Fruit fly (Drosophila melanogaster) whole organism, embryonic: ENCODE measurements around the gene Msh6.

Experiments used
- B-H2 ChIP-seq: fragments of 200-800 bp; sonication (Bioruptor generic); optimal IDR thresholded peaks from 2 replicates; lab custom pipeline; 2018; ENCODE audit warnings: missing biosample characterization, mild to moderate bottlenecking, missing genetic modification characterization
- Bteb2 ChIP-seq: fragments of 200-800 bp; sonication (Bioruptor generic); optimal IDR thresholded peaks from 2 replicates; lab custom pipeline; 2016; ENCODE audit warnings: missing biosample characterization, missing genetic modification characterization
- C15 ChIP-seq: fragments of 200-800 bp; sonication (Bioruptor generic); IDR thresholded peaks from 3 replicates; pipeline ENCODE4 v1.3.6; 2022; ENCODE audit warnings: missing biosample characterization, missing genetic modification characterization
- CG14014 ChIP-seq: fragments of 200-800 bp; sonication (Bioruptor generic); IDR thresholded peaks from 2 replicates; pipeline ENCODE4 v1.3.6; 2022; ENCODE audit warnings: missing biosample characterization, missing genetic modification characterization
- CG15479 ChIP-seq: fragments of 200-800 bp; sonication (Bioruptor generic); optimal IDR thresholded peaks from 3 replicates; lab custom pipeline; 2019; ENCODE audit warnings: missing biosample characterization, mild to moderate bottlenecking, missing genetic modification characterization, moderate library complexity
- CG1603 ChIP-seq: fragments of 200-800 bp; sonication (Bioruptor generic); optimal IDR thresholded peaks from 2 replicates; lab custom pipeline; 2019; ENCODE audit warnings: missing biosample characterization, mild to moderate bottlenecking, missing genetic modification characterization, moderate library complexity
- CG1647 ChIP-seq: fragments of 200-800 bp; sonication (Bioruptor generic); optimal IDR thresholded peaks from 3 replicates; lab custom pipeline; 2016; ENCODE audit warnings: missing biosample characterization, missing genetic modification characterization
- CG16815 ChIP-seq: fragments of 200-800 bp; sonication (Bioruptor generic); optimal IDR thresholded peaks from 3 replicates; lab custom pipeline; 2017; ENCODE audit warnings: missing biosample characterization, mild to moderate bottlenecking, missing genetic modification characterization
- CG17186 ChIP-seq: fragments of 200-800 bp; sonication (Bioruptor generic); optimal IDR thresholded peaks from 3 replicates; lab custom pipeline; 2017; ENCODE audit warnings: missing biosample characterization, missing genetic modification reagents, missing genetic modification characterization
- CG17802 ChIP-seq: fragments of 200-800 bp; sonication (Bioruptor generic); optimal IDR thresholded peaks from 2 replicates; lab custom pipeline; 2018; ENCODE audit warnings: missing biosample characterization, mild to moderate bottlenecking, missing genetic modification characterization, moderate library complexity
- CG17912 ChIP-seq: fragments of 200-800 bp; sonication (Bioruptor generic); optimal IDR thresholded peaks from 2 replicates; lab custom pipeline; 2018; ENCODE audit warnings: missing biosample characterization, mild to moderate bottlenecking, missing genetic modification characterization
- CG5180 ChIP-seq: fragments of 200-800 bp; sonication (Bioruptor generic); optimal IDR thresholded peaks from 3 replicates; lab custom pipeline; 2017; ENCODE audit warnings: missing biosample characterization, missing genetic modification characterization, mild to moderate bottlenecking, moderate library complexity, missing genetic modification reagents
- CG7839 ChIP-seq: fragments of 200-800 bp; sonication (Bioruptor generic); optimal IDR thresholded peaks from 3 replicates; lab custom pipeline; 2018; ENCODE audit warnings: missing biosample characterization, mild to moderate bottlenecking, missing genetic modification characterization, moderate library complexity
- CG8089 ChIP-seq: fragments of 200-800 bp; sonication (Bioruptor generic); optimal IDR thresholded peaks from 3 replicates; lab custom pipeline; 2016; ENCODE audit warnings: missing biosample characterization, missing genetic modification characterization
- CG8281 ChIP-seq: fragments of 200-800 bp; sonication (Bioruptor generic); optimal IDR thresholded peaks from 2 replicates; lab custom pipeline; 2018; ENCODE audit warnings: missing biosample characterization, mild to moderate bottlenecking, missing genetic modification characterization, moderate library complexity
- CG9727 ChIP-seq: fragments of 200-800 bp; sonication (Bioruptor generic); optimal IDR thresholded peaks from 3 replicates; lab custom pipeline; 2017; ENCODE audit warnings: missing biosample characterization, mild to moderate bottlenecking, missing genetic modification characterization
- Dip2 ChIP-seq: fragments of 200-800 bp; sonication (Bioruptor generic); IDR thresholded peaks from 2 replicates; pipeline ENCODE4 v1.3.6; 2022; ENCODE audit warnings: missing biosample characterization, missing genetic modification characterization
- Dip3 ChIP-seq: fragments of 200-800 bp; sonication (Bioruptor generic); optimal IDR thresholded peaks from 3 replicates; lab custom pipeline; 2016; ENCODE audit warnings: missing biosample characterization, missing genetic modification characterization
- HLH4C ChIP-seq: fragments of 200-800 bp; sonication (Bioruptor generic); IDR thresholded peaks from 3 replicates; pipeline ENCODE4 v1.3.6; 2022; ENCODE audit warnings: missing biosample characterization, missing genetic modification characterization; ENCODE audit not compliant: partially characterized antibody
- Lhr ChIP-seq: fragments of 200-800 bp; sonication (Bioruptor generic); optimal IDR thresholded peaks from 3 replicates; lab custom pipeline; 2017; ENCODE audit warnings: mild to moderate bottlenecking, missing biosample characterization, missing genetic modification reagents, missing genetic modification characterization
- MBD-R2 ChIP-seq: fragments of 200-800 bp; sonication (Bioruptor generic); IDR thresholded peaks from 2 replicates; pipeline ENCODE4 v1.3.6; 2022; ENCODE audit warnings: missing biosample characterization, missing genetic modification characterization
- Mad ChIP-seq: fragments of 200-800 bp; sonication (Bioruptor generic); optimal IDR thresholded peaks from 2 replicates; lab custom pipeline; 2016; ENCODE audit warnings: missing biosample characterization, missing genetic modification characterization
- NfI ChIP-seq: fragments of 200-800 bp; sonication (Bioruptor generic); optimal IDR thresholded peaks from 3 replicates; lab custom pipeline; 2018; ENCODE audit warnings: missing biosample characterization, mild to moderate bottlenecking, missing genetic modification characterization, moderate library complexity
- PHDP ChIP-seq: fragments of 200-800 bp; sonication (Bioruptor generic); optimal IDR thresholded peaks from 3 replicates; lab custom pipeline; 2018; ENCODE audit warnings: missing biosample characterization, mild to moderate bottlenecking, missing genetic modification characterization, moderate library complexity
- Spps ChIP-seq: fragments of 200-800 bp; sonication (Bioruptor generic); optimal IDR thresholded peaks from 2 replicates; lab custom pipeline; 2018; ENCODE audit warnings: missing biosample characterization, mild to moderate bottlenecking, missing genetic modification characterization
- Vsx1 ChIP-seq: fragments of 200-800 bp; sonication (Bioruptor generic); optimal IDR thresholded peaks from 2 replicates; lab custom pipeline; 2017; ENCODE audit warnings: missing biosample characterization, mild to moderate bottlenecking, missing genetic modification characterization, missing genetic modification reagents
- btn ChIP-seq: fragments of 200-800 bp; sonication (Bioruptor generic); optimal IDR thresholded peaks from 2 replicates; lab custom pipeline; 2016; ENCODE audit warnings: missing biosample characterization, missing genetic modification characterization
- caup ChIP-seq: fragments of 200-800 bp; sonication (Bioruptor generic); optimal IDR thresholded peaks from 3 replicates; lab custom pipeline; 2017; ENCODE audit warnings: missing biosample characterization, mild to moderate bottlenecking, missing genetic modification characterization, moderate library complexity; ENCODE audit not compliant: severe bottlenecking
- cwo ChIP-seq: fragments of 200-800 bp; sonication (Bioruptor generic); optimal IDR thresholded peaks from 3 replicates; lab custom pipeline; 2017; ENCODE audit warnings: missing biosample characterization, missing genetic modification characterization, mild to moderate bottlenecking, moderate library complexity, missing genetic modification reagents
- dan ChIP-seq: fragments of 200-800 bp; sonication (Bioruptor generic); IDR thresholded peaks from 2 replicates; pipeline ENCODE4 v1.3.6; 2022; ENCODE audit warnings: missing biosample characterization, missing genetic modification characterization
- dati ChIP-seq: fragments of 200-800 bp; sonication (Bioruptor generic); IDR thresholded peaks from 2 replicates; pipeline ENCODE4 v1.3.6; 2022; ENCODE audit warnings: missing biosample characterization, missing genetic modification characterization
- en ChIP-seq: fragments of 200-800 bp; sonication (Bioruptor generic); optimal IDR thresholded peaks from 2 replicates; lab custom pipeline; 2016; ENCODE audit warnings: missing biosample characterization, missing genetic modification characterization
- fu2 ChIP-seq: fragments of 200-800 bp; sonication (Bioruptor generic); optimal IDR thresholded peaks from 2 replicates; lab custom pipeline; 2016; ENCODE audit warnings: missing biosample characterization, missing genetic modification characterization
- gsb-n ChIP-seq: fragments of 200-800 bp; sonication (Bioruptor generic); optimal IDR thresholded peaks from 3 replicates; lab custom pipeline; 2018; ENCODE audit warnings: missing biosample characterization, mild to moderate bottlenecking, missing genetic modification characterization
- klu ChIP-seq: fragments of 200-800 bp; sonication (Bioruptor generic); IDR thresholded peaks from 2 replicates; pipeline ENCODE4 v1.3.6; 2022; ENCODE audit warnings: missing biosample characterization, missing genetic modification characterization
- lab ChIP-seq: fragments of 200-800 bp; sonication (Bioruptor generic); optimal IDR thresholded peaks from 3 replicates; lab custom pipeline; 2017; ENCODE audit warnings: missing biosample characterization, missing genetic modification characterization, mild to moderate bottlenecking, moderate library complexity, missing genetic modification reagents
- lilli ChIP-seq: fragments of 200-800 bp; sonication (Bioruptor generic); optimal IDR thresholded peaks from 3 replicates; lab custom pipeline; 2016; ENCODE audit warnings: missing biosample characterization, missing genetic modification characterization
- nerfin-1 ChIP-seq: fragments of 200-800 bp; sonication (Bioruptor generic); optimal IDR thresholded peaks from 3 replicates; lab custom pipeline; 2019; ENCODE audit warnings: missing biosample characterization, mild to moderate bottlenecking, missing genetic modification characterization, moderate library complexity
- pb ChIP-seq: fragments of 200-800 bp; sonication (Bioruptor generic); optimal IDR thresholded peaks from 3 replicates; lab custom pipeline; 2016; ENCODE audit warnings: missing biosample characterization, missing genetic modification characterization
- pum ChIP-seq: fragments of 200-800 bp; sonication (Bioruptor generic); optimal IDR thresholded peaks from 2 replicates; lab custom pipeline; 2016; ENCODE audit warnings: missing biosample characterization, missing genetic modification characterization
- ro ChIP-seq: fragments of 200-800 bp; sonication (Bioruptor generic); IDR thresholded peaks from 2 replicates; pipeline ENCODE4 v1.3.6; 2022; ENCODE audit warnings: missing biosample characterization, missing genetic modification characterization
- sens-2 ChIP-seq: fragments of 200-800 bp; sonication (Bioruptor generic); IDR thresholded peaks from 2 replicates; pipeline ENCODE4 v1.3.6; 2022; ENCODE audit warnings: missing biosample characterization, missing genetic modification characterization
- seq ChIP-seq: fragments of 200-800 bp; sonication (Bioruptor generic); IDR thresholded peaks from 2 replicates; pipeline ENCODE4 v1.3.6; 2022; ENCODE audit warnings: missing biosample characterization, missing genetic modification characterization
- sima ChIP-seq: fragments of 200-800 bp; sonication (Bioruptor generic); optimal IDR thresholded peaks from 2 replicates; lab custom pipeline; 2016; ENCODE audit warnings: missing biosample characterization, missing genetic modification characterization
- slou ChIP-seq: fragments of 200-800 bp; sonication (Bioruptor generic); optimal IDR thresholded peaks from 3 replicates; lab custom pipeline; 2016; ENCODE audit warnings: missing biosample characterization, missing genetic modification characterization
- unc-4 ChIP-seq: fragments of 200-800 bp; sonication (Bioruptor generic); IDR thresholded peaks from 2 replicates; pipeline ENCODE4 v1.3.6; 2022; ENCODE audit warnings: missing biosample characterization, missing genetic modification characterization; ENCODE audit not compliant: partially characterized antibody
- vnd ChIP-seq: fragments of 200-800 bp; sonication (Bioruptor generic); IDR thresholded peaks from 3 replicates; pipeline ENCODE4 v1.3.6; 2022; ENCODE audit warnings: missing biosample characterization, missing genetic modification characterization; ENCODE audit not compliant: partially characterized antibody
- yki ChIP-seq: fragments of >200 bp; optimal IDR thresholded peaks from 3 replicates; lab custom pipeline; 2018
- z ChIP-seq: fragments of 200-800 bp; sonication (Bioruptor generic); IDR thresholded peaks from 3 replicates; pipeline ENCODE4 v1.3.6; 2022; ENCODE audit warnings: missing biosample characterization, missing genetic modification characterization

The Msh6 gene

dm6 chr3L:15143638-15144600 is 14.4 kb downstream of the Msh6 start, which contains the start of the genes CG32147 and Pex3 (continued):
- no peak for TF ChIP-seq lab (GFP tag; lab: Kevin White, UChicago)
- TF ChIP-seq Vsx1 (GFP tag; lab: Kevin White, UChicago): peak; percentile 29
- TF ChIP-seq CG7839 (tag; lab: Kevin White, UChicago): no peak
- TF ChIP-seq MBD-R2 (GFP tag; lab: Robert Waterston, UW): peak; percentile 45; the same call in 1 of the 2 replicates
- TF ChIP-seq cwo: no peak
- TF ChIP-seq CG15479 (GFP tag; lab: Kevin White, UChicago): no peak
- no peak for TF ChIP-seq vnd
- peak; percentile 3 for TF ChIP-seq nerfin-1 (tag; lab: Kevin White, UChicago)
- TF ChIP-seq Lhr (GFP tag; lab: Kevin White, UChicago): peak; percentile 56
- TF ChIP-seq HLH4C (GFP tag; lab: Robert Waterston, UW): no peak
- no peak for TF ChIP-seq pum (GFP tag; lab: Kevin White, UChicago)
- TF ChIP-seq btn (GFP tag; lab: Kevin White, UChicago): no peak
- no peak for TF ChIP-seq CG8281 (tag; lab: Kevin White, UChicago)
- peak; percentile 17 for TF ChIP-seq PHDP (tag; lab: Kevin White, UChicago)
- TF ChIP-seq pb: no peak
- no peak for TF ChIP-seq dati (GFP tag; lab: Robert Waterston, UW)
- peak; percentile 3 for TF ChIP-seq CG9727
- TF ChIP-seq slou (GFP tag; lab: Kevin White, UChicago): no peak
- TF ChIP-seq seq (GFP tag; lab: Robert Waterston, UW): no peak
- TF ChIP-seq Spps (tag; lab: Kevin White, UChicago): no peak
- TF ChIP-seq yki (lab: Kevin White, UChicago): no peak
- TF ChIP-seq C15 (GFP tag; lab: Robert Waterston, UW): no peak
- TF ChIP-seq sens-2 (GFP tag; lab: Robert Waterston, UW): no peak
- TF ChIP-seq caup: no peak
- TF ChIP-seq ro (GFP tag; lab: Robert Waterston, UW): no peak
- TF ChIP-seq fu2 (GFP tag; lab: Kevin White, UChicago): no peak
- no peak for TF ChIP-seq NfI
- TF ChIP-seq en (GFP tag; lab: Kevin White, UChicago): no peak
- no peak for TF ChIP-seq CG17912 (GFP tag; lab: Kevin White, UChicago)
- no peak for TF ChIP-seq Mad
- peak; percentile 89 for TF ChIP-seq CG1603
- TF ChIP-seq unc-4 (GFP tag; lab: Robert Waterston, UW): no peak
- TF ChIP-seq CG14014 (GFP tag; lab: Robert Waterston, UW): no peak
- peak; percentile 27 for TF ChIP-seq gsb-n (tag; lab: Kevin White, UChicago)
- TF ChIP-seq CG17802 (tag; lab: Kevin White, UChicago): no peak
- TF ChIP-seq CG8089 (GFP tag; lab: Kevin White, UChicago): no peak
- no peak for TF ChIP-seq Dip3
- no peak for TF ChIP-seq Bteb2 (GFP tag; lab: Kevin White, UChicago)
- TF ChIP-seq lilli (GFP tag; lab: Kevin White, UChicago): peak; percentile 15
- no peak for TF ChIP-seq z
- TF ChIP-seq CG5180: no peak
- no peak for TF ChIP-seq CG17186
- TF ChIP-seq sima (GFP tag; lab: Kevin White, UChicago): no peak
- TF ChIP-seq dan (GFP tag; lab: Robert Waterston, UW): no peak
- TF ChIP-seq Dip2 (GFP tag; lab: Robert Waterston, UW): no peak
- TF ChIP-seq klu (GFP tag; lab: Robert Waterston, UW): no peak
- no peak for TF ChIP-seq CG1647 (GFP tag; lab: Kevin White, UChicago)
- no peak for TF ChIP-seq B-H2 (GFP tag; lab: Kevin White, UChicago)
- no peak for TF ChIP-seq CG16815 (GFP tag; lab: Kevin White, UChicago)
